Worm (Caenorhabditis elegans): ENCODE data around the gene W03F9.11.

The W03F9.11 gene

DNA sequence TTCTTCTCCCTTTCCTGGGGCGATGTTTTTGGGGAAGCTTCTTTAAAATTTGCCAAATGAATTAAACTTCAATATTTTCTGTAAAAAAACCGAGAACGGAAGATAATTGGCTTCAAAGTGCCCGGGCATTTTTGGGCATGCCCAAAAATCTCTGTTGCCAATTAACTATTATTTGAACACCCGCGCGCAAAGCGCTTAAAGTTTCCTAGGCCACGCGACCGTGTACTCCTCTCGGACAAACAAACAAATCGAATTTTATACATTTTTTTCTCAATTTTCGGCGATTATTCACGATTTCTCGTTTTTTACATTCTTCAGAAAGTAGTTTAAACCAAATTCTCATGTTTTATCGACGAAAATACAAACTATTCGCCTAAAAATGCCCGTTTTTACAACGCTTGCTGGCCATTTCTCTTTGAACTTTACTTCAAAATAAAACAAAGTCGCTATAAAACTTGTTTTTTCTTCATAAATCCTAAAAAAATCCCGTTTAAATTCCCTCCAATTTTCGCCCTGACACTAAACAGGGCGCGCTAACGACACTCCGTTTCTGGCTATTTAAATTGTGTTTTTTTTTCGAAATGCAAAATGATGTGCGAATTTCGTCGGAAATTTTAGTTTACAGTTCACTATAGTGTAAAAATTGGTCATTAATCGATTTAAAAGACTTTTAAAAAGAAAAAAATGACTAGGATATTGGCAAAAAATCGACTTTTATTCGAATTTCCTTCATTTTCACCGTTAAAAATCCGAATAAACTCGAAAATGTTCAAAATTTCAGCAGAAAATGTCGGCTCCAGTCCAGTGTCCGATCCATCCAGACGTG, 15.1 kb upstream of the W03F9.11 start, which contains the start of gene ttb-1 (continued):
- no peak for TF ChIP-seq bed-2 (GFP tag; IDR thresholded peaks at IDR 0.05)
- TF ChIP-seq ztf-28 (GFP tag; IDR thresholded peaks at IDR 0.05) = no peak
- TF ChIP-seq hlh-12 (tag; optimal IDR thresholded peaks at IDR 0.05) = no peak
- no peak for TF ChIP-seq fkh-3 (tag; optimal IDR thresholded peaks at IDR 0.05)
- peak; percentile 66 for TF ChIP-seq lin-54 (GFP tag; optimal IDR thresholded peaks at IDR 0.05)
- 0 out of 2 replicates have a peak, but pooled peaks have one; percentile 11 for TF ChIP-seq dox-1 (GFP tag; IDR thresholded peaks at IDR 0.05)
- TF ChIP-seq ztf-6 (GFP tag; IDR thresholded peaks at IDR 0.05) = no peak
- TF ChIP-seq cebp-1 (GFP tag; IDR thresholded peaks at IDR 0.05) = no peak
- no peak for TF ChIP-seq cebp-1 (tag; optimal IDR thresholded peaks at IDR 0.05)
- TF ChIP-seq dpl-1 (GFP tag; optimal IDR thresholded peaks at IDR 0.05) = peak; percentile 21
- no peak for TF ChIP-seq K11D2.4 (GFP tag; IDR thresholded peaks at IDR 0.05)
- no peak for TF ChIP-seq B0336.3 (GFP tag; IDR thresholded peaks at IDR 0.05)
- TF ChIP-seq ceh-58 (GFP tag; IDR thresholded peaks at IDR 0.05) = no peak
- no peak for TF ChIP-seq let-526 (GFP tag; IDR thresholded peaks at IDR 0.05)
- peak in 1 of 3 experiments; percentile 46 for TF ChIP-seq lin-35 (GFP tag; optimal IDR thresholded peaks at IDR 0.05)
- TF ChIP-seq aptf-2 (GFP tag; conservative IDR thresholded peaks at IDR 0.05) = no peak
- no peak for TF ChIP-seq dpff-1 (tag; optimal IDR thresholded peaks at IDR 0.05)

ce11 chrV:155215-155614, 14.1 kb upstream of the W03F9.11 start:
- TF ChIP-seq madf-6 (GFP tag; IDR thresholded peaks at IDR 0.05) = 0 out of 2 replicates have a peak, but pooled peaks have one; percentile 30
- no peak for TF ChIP-seq akir-1 (GFP tag; optimal IDR thresholded peaks at IDR 0.05)
- TF ChIP-seq zfh-2 (GFP tag; conservative IDR thresholded peaks at IDR 0.05) = peak; percentile 48; the same call in 1 of the 2 replicates
- TF ChIP-seq cebp-2 (GFP tag; IDR thresholded peaks at IDR 0.05) = no peak
- peak; percentile 78 for TF ChIP-seq hmg-1.2 (GFP tag; IDR thresholded peaks at IDR 0.05)
- 0 out of 2 replicates have a peak, but pooled peaks have one; percentile 44 for TF ChIP-seq Y53G8AR.9 (GFP tag; conservative IDR thresholded peaks at IDR 0.05)
- TF ChIP-seq mxl-1 (tag; optimal IDR thresholded peaks at IDR 0.05) = no peak
- 0 out of 2 replicates have a peak, but pooled peaks have one; percentile 31 for TF ChIP-seq bed-2 (GFP tag; IDR thresholded peaks at IDR 0.05)
- no peak for TF ChIP-seq nfya-2 (GFP tag; IDR thresholded peaks at IDR 0.05)
- peak; percentile 29 for TF ChIP-seq nhr-80 (tag; optimal IDR thresholded peaks at IDR 0.05)
- 0 out of 2 replicates have a peak, but pooled peaks have one; percentile 43 for TF ChIP-seq dox-1 (GFP tag; IDR thresholded peaks at IDR 0.05)
- no peak for TF ChIP-seq chd-7 (tag; optimal IDR thresholded peaks at IDR 0.05)
- TF ChIP-seq ZK185.1 (tag; optimal IDR thresholded peaks at IDR 0.05; ENCODE audit: poor library complexity, severe bottlenecking) = no peak
- TF ChIP-seq attf-5 (GFP tag; optimal IDR thresholded peaks at IDR 0.05) = peak; percentile 7
- TF ChIP-seq mcd-1 (GFP tag; IDR thresholded peaks at IDR 0.05) = no peak; the same call in 1 of the 2 replicates
- no peak for TF ChIP-seq B0336.3 (GFP tag; IDR thresholded peaks at IDR 0.05)

ce11 chrV:153867-154266, 12.7 kb upstream of the W03F9.11 start:
- TF ChIP-seq snpc-3.4 (tag; optimal IDR thresholded peaks at IDR 0.05) (no peak), unc-130 (GFP tag; optimal IDR thresholded peaks at IDR 0.05) (no peak), ceh-100 (GFP tag; IDR thresholded peaks at IDR 0.05) (no peak), chd-7 (tag; optimal IDR thresholded peaks at IDR 0.05) (no peak), aptf-2 (GFP tag; conservative IDR thresholded peaks at IDR 0.05) (no peak), lsy-27 (tag; optimal IDR thresholded peaks at IDR 0.05; ENCODE audit: borderline replicate concordance, insufficient read depth) (no peak), dpff-1 (tag; optimal IDR thresholded peaks at IDR 0.05) (no peak)
